Worm (Caenorhabditis elegans) whole organism, mixed stage, embryonic: ENCODE results near the gene prx-5.

Experiments
- M03D4.4 ChIP-seq: sonication (generic microtip); optimal IDR thresholded peaks from 2 replicates; lab custom pipeline; 2017; ENCODE audit warnings: mild to moderate bottlenecking, missing genetic modification characterization, missing compliant biosample characterization
- bed-3 ChIP-seq: fragments of 200-800 bp; sonication (Bioruptor generic); optimal IDR thresholded peaks from 3 replicates; lab custom pipeline; 2018; ENCODE audit warnings: mild to moderate bottlenecking, missing genetic modification characterization, moderate library complexity, missing compliant biosample characterization
- blmp-1 ChIP-seq: fragments of 150-350 bp; optimal IDR thresholded peaks from 2 replicates; lab custom pipeline; 2014; ENCODE audit warnings: missing biosample characterization, missing genetic modification characterization
- ceh-39 ChIP-seq: fragments of 150-350 bp; optimal IDR thresholded peaks from 2 replicates; lab custom pipeline; 2014; ENCODE audit warnings: missing biosample characterization, missing genetic modification characterization
- ceh-43 ChIP-seq: fragments of 200-800 bp; sonication (Bioruptor generic); optimal IDR thresholded peaks from 2 replicates; lab custom pipeline; 2018; ENCODE audit warnings: mild to moderate bottlenecking, missing genetic modification characterization, moderate library complexity, missing compliant biosample characterization
- ceh-83 ChIP-seq: fragments of 200-800 bp; sonication (Bioruptor generic); optimal IDR thresholded peaks from 2 replicates; lab custom pipeline; 2018; ENCODE audit warnings: mild to moderate bottlenecking, missing genetic modification characterization, missing compliant biosample characterization
- ces-1 ChIP-seq: fragments of 150-350 bp; optimal IDR thresholded peaks from 2 replicates; lab custom pipeline; 2014; ENCODE audit warnings: missing biosample characterization, missing genetic modification reagents, missing genetic modification characterization
- cnd-1 ChIP-seq: fragments of 200-800 bp; sonication (Bioruptor generic); optimal IDR thresholded peaks from 2 replicates; lab custom pipeline; 2018; ENCODE audit warnings: mild to moderate bottlenecking, missing genetic modification characterization, missing compliant biosample characterization
- drap-1 ChIP-seq: fragments of 200-800 bp; sonication (Bioruptor generic); optimal IDR thresholded peaks from 3 replicates; lab custom pipeline; 2018; ENCODE audit warnings: mild to moderate bottlenecking, missing genetic modification characterization, missing compliant biosample characterization
- elt-1 ChIP-seq: sonication (generic microtip); optimal IDR thresholded peaks from 2 replicates; lab custom pipeline; 2017; ENCODE audit warnings: missing genetic modification characterization, mild to moderate bottlenecking, missing compliant biosample characterization, antibody characterized with exemption, moderate library complexity, borderline replicate concordance; ENCODE audit not compliant: insufficient read depth
- elt-3 ChIP-seq: fragments of 150-350 bp; optimal IDR thresholded peaks from 2 replicates; lab custom pipeline; 2014; ENCODE audit warnings: missing biosample characterization, missing genetic modification characterization
- flh-1 ChIP-seq: fragments of 200-800 bp; sonication (Bioruptor generic); optimal IDR thresholded peaks from 2 replicates; lab custom pipeline; 2018; ENCODE audit warnings: mild to moderate bottlenecking, missing genetic modification characterization, moderate library complexity, missing compliant biosample characterization
- ham-2 ChIP-seq: fragments of 200-800 bp; sonication (Bioruptor generic); optimal IDR thresholded peaks from 2 replicates; lab custom pipeline; 2018; ENCODE audit warnings: mild to moderate bottlenecking, missing genetic modification characterization, missing compliant biosample characterization
- hlh-1 ChIP-seq: fragments of 150-350 bp; optimal IDR thresholded peaks from 2 replicates; lab custom pipeline; 2014; ENCODE audit warnings: missing biosample characterization, missing genetic modification reagents, missing genetic modification characterization
- lin-13 ChIP-seq: fragments of 150-350 bp; optimal IDR thresholded peaks from 2 replicates; lab custom pipeline; 2014; ENCODE audit warnings: missing biosample characterization, missing genetic modification characterization
- lin-32 ChIP-seq: fragments of 200-800 bp; sonication (Bioruptor generic); optimal IDR thresholded peaks from 2 replicates; lab custom pipeline; 2018; ENCODE audit warnings: mild to moderate bottlenecking, missing genetic modification characterization, missing compliant biosample characterization
- lsy-2 ChIP-seq: fragments of 150-350 bp; optimal IDR thresholded peaks from 2 replicates; lab custom pipeline; 2014; ENCODE audit warnings: missing biosample characterization, missing genetic modification characterization
- mab-5 ChIP-seq: fragments of 150-350 bp; optimal IDR thresholded peaks from 2 replicates; lab custom pipeline; 2014; ENCODE audit warnings: missing biosample characterization, missing genetic modification characterization
- mep-1 ChIP-seq: fragments of 150-350 bp; optimal IDR thresholded peaks from 2 replicates; lab custom pipeline; 2017; ENCODE audit warnings: missing biosample characterization, missing genetic modification reagents, missing genetic modification characterization, inconsistent platforms
- mls-2 ChIP-seq: sonication (generic microtip); optimal IDR thresholded peaks from 2 replicates; lab custom pipeline; 2016; ENCODE audit warnings: mild to moderate bottlenecking, missing genetic modification characterization, moderate library complexity, missing compliant biosample characterization
- nhr-12 ChIP-seq: fragments of 150-350 bp; optimal IDR thresholded peaks from 2 replicates; lab custom pipeline; 2014; ENCODE audit warnings: missing biosample characterization, missing genetic modification characterization
- nhr-2 ChIP-seq: fragments of 150-350 bp; optimal IDR thresholded peaks from 2 replicates; lab custom pipeline; 2014; ENCODE audit warnings: missing biosample characterization, missing genetic modification characterization
- nhr-237 ChIP-seq: fragments of 150-350 bp; optimal IDR thresholded peaks from 2 replicates; lab custom pipeline; 2014; ENCODE audit warnings: missing biosample characterization, missing genetic modification characterization
- nhr-28 ChIP-seq: fragments of 150-350 bp; optimal IDR thresholded peaks from 2 replicates; lab custom pipeline; 2014; ENCODE audit warnings: missing biosample characterization, missing genetic modification characterization
- nhr-76 ChIP-seq: sonication (generic microtip); optimal IDR thresholded peaks from 2 replicates; lab custom pipeline; 2017; ENCODE audit warnings: missing biosample characterization, missing genetic modification characterization
- pha-4 ChIP-seq: fragments of 150-350 bp; optimal IDR thresholded peaks from 2 replicates; lab custom pipeline; 2018; ENCODE audit warnings: missing biosample characterization, missing genetic modification reagents, missing genetic modification characterization
- sem-2 ChIP-seq: fragments of 200-800 bp; sonication (Bioruptor generic); optimal IDR thresholded peaks from 2 replicates; lab custom pipeline; 2018; ENCODE audit warnings: mild to moderate bottlenecking, missing genetic modification characterization, missing compliant biosample characterization
- snpc-4 ChIP-seq: fragments of 150-350 bp; optimal IDR thresholded peaks from 2 replicates; lab custom pipeline; 2014; ENCODE audit warnings: missing biosample characterization, missing genetic modification characterization
- sptf-1 ChIP-seq: sonication (generic microtip); optimal IDR thresholded peaks from 2 replicates; lab custom pipeline; 2017; ENCODE audit warnings: mild to moderate bottlenecking, missing genetic modification characterization, moderate library complexity, missing compliant biosample characterization
- tbx-8 ChIP-seq: fragments of 200-800 bp; sonication (Bioruptor generic); optimal IDR thresholded peaks from 2 replicates; lab custom pipeline; 2018; ENCODE audit warnings: mild to moderate bottlenecking, missing genetic modification characterization, moderate library complexity, missing compliant biosample characterization
- unc-120 ChIP-seq: sonication (generic microtip); optimal IDR thresholded peaks from 2 replicates; lab custom pipeline; 2017; ENCODE audit warnings: missing genetic modification characterization, missing compliant biosample characterization; ENCODE audit not compliant: poor library complexity, severe bottlenecking
- unc-39 ChIP-seq: fragments of 150-350 bp; optimal IDR thresholded peaks from 2 replicates; lab custom pipeline; 2014; ENCODE audit warnings: missing biosample characterization, missing genetic modification characterization
- unc-62 ChIP-seq: fragments of 150-350 bp; optimal IDR thresholded peaks from 2 replicates; lab custom pipeline; 2014; ENCODE audit warnings: missing biosample characterization, missing genetic modification reagents, missing genetic modification characterization
- zip-8 ChIP-seq: fragments of 150-350 bp; optimal IDR thresholded peaks from 2 replicates; lab custom pipeline; 2014; ENCODE audit warnings: missing biosample characterization, missing genetic modification characterization
- ztf-11 ChIP-seq: fragments of 150-350 bp; optimal IDR thresholded peaks from 2 replicates; lab custom pipeline; 2014; ENCODE audit warnings: missing biosample characterization, missing genetic modification characterization

Gene prx-5

DNA sequence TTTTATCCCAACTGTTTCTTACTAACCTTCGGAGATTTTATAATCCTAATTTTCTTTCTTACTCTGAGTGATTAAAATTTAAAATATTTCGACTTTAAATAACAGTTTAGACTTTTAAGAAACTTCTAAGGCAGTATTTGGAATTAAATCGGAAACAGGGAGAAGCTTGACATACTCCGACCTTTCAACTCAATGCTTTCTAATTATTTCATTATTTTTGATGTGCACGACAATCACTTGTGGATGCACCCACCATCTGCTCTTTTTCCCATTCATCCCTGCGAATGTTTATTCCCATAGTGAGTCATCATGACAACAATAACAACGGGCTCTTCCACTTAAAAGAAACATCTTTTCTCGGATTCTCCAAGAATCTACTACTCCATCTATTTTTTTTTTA, 44.0 kb downstream of the prx-5 start:
- TF ChIP-seq ces-1 (GFP tag; lab: Kevin White, UChicago) (peak; percentile 58), lin-32 (GFP tag; lab: Kevin White, UChicago) (no peak), cnd-1 (tag; lab: Kevin White, UChicago) (peak; percentile 69)

- no peak for TF ChIP-seq nhr-28 (tag; lab: Kevin White, UChicago)
- TF ChIP-seq bed-3 (GFP tag; lab: Kevin White, UChicago) = no peak
- TF ChIP-seq nhr-2 (tag; lab: Kevin White, UChicago) = no peak
- TF ChIP-seq ham-2 (GFP tag; lab: Kevin White, UChicago) = peak; percentile 80
- no peak for TF ChIP-seq sem-2
- TF ChIP-seq blmp-1 = peak; percentile 99
- peak; percentile 58 for TF ChIP-seq elt-1 (tag; lab: Kevin White, UChicago)
- no peak for TF ChIP-seq M03D4.4 (tag; lab: Kevin White, UChicago)
Measured at ce11 chrII:8749084-8749483, 44.5 kb downstream of the prx-5 start.

ce11 chrII:8750056-8750455, 45.4 kb downstream of the prx-5 start:
- no peak for TF ChIP-seq unc-62 (GFP tag; lab: Kevin White, UChicago)
- no peak for TF ChIP-seq zip-8
- TF ChIP-seq tbx-8 (GFP tag; lab: Kevin White, UChicago) = no peak
- no peak for TF ChIP-seq elt-3 (tag; lab: Kevin White, UChicago)
- TF ChIP-seq bed-3 (GFP tag; lab: Kevin White, UChicago) = no peak
- TF ChIP-seq mep-1 = no peak
- no peak for TF ChIP-seq ceh-43 (GFP tag; lab: Kevin White, UChicago)
- TF ChIP-seq ceh-39 = no peak
- TF ChIP-seq lin-32 (GFP tag; lab: Kevin White, UChicago) = no peak
- no peak for TF ChIP-seq ham-2 (GFP tag; lab: Kevin White, UChicago)
- TF ChIP-seq cnd-1 (tag; lab: Kevin White, UChicago) = no peak
- no peak for TF ChIP-seq M03D4.4 (tag; lab: Kevin White, UChicago)
- TF ChIP-seq snpc-4 (tag; lab: Kevin White, UChicago) = no peak
- no peak for TF ChIP-seq nhr-2 (tag; lab: Kevin White, UChicago)
- TF ChIP-seq nhr-12 (tag; lab: Kevin White, UChicago) = no peak
- no peak for TF ChIP-seq mls-2
- no peak for TF ChIP-seq sptf-1
- TF ChIP-seq blmp-1 = no peak
- no peak for TF ChIP-seq mab-5 (tag; lab: Kevin White, UChicago)
- no peak for TF ChIP-seq drap-1 (GFP tag; lab: Kevin White, UChicago)

- TF ChIP-seq drap-1 (GFP tag; lab: Kevin White, UChicago) (no peak), lin-13 (tag; lab: Kevin White, UChicago) (no peak), M03D4.4 (tag; lab: Kevin White, UChicago) (no peak), sem-2 (no peak), elt-1 (tag; lab: Kevin White, UChicago) (peak; percentile 1), snpc-4 (tag; lab: Kevin White, UChicago) (no peak), elt-3 (tag; lab: Kevin White, UChicago) (no peak), pha-4 (tag; lab: Kevin White, UChicago) (no peak), nhr-237 (tag; lab: Kevin White, UChicago) (peak; percentile 8), nhr-28 (tag; lab: Kevin White, UChicago) (no peak), cnd-1 (tag; lab: Kevin White, UChicago) (no peak), zip-8 (no peak), ces-1 (GFP tag; lab: Kevin White, UChicago) (no peak), ham-2 (GFP tag; lab: Kevin White, UChicago) (peak; percentile 99), mls-2 (no peak), unc-120 (tag; lab: Kevin White, UChicago) (no peak), nhr-12 (tag; lab: Kevin White, UChicago) (no peak), unc-39 (tag; lab: Kevin White, UChicago) (no peak), ceh-39 (no peak), mab-5 (tag; lab: Kevin White, UChicago) (no peak), hlh-1 (tag; lab: Kevin White, UChicago) (no peak), ceh-83 (GFP tag; lab: Kevin White, UChicago) (no peak), sptf-1 (no peak), nhr-2 (tag; lab: Kevin White, UChicago) (no peak), blmp-1 (peak; percentile 100), nhr-76 (no peak), ztf-11 (no peak), unc-62 (GFP tag; lab: Kevin White, UChicago) (no peak), mep-1 (peak; percentile 5), flh-1 (GFP tag; lab: Kevin White, UChicago) (no peak), tbx-8 (GFP tag; lab: Kevin White, UChicago) (no peak), lsy-2 (tag; lab: Kevin White, UChicago) (no peak), bed-3 (GFP tag; lab: Kevin White, UChicago) (no peak), ceh-43 (GFP tag; lab: Kevin White, UChicago) (no peak), lin-32 (GFP tag; lab: Kevin White, UChicago) (no peak)
Measured at ce11 chrII:8751042-8751441, 46.4 kb downstream of the prx-5 start.
